Worm (Caenorhabditis elegans) whole organism, L1 larva: ENCODE data around the gene unc-129.

ENCODE experiments used
- nhr-11 ChIP-seq: fragments of 150-350 bp; optimal IDR thresholded peaks from 2 replicates; lab custom pipeline; 2014; ENCODE audit warnings: missing biosample characterization, missing genetic modification characterization
- nhr-19 ChIP-seq: fragments of 200-800 bp; sonication (Bioruptor generic); conservative IDR thresholded peaks from 2 replicates; pipeline ENCODE4 v1.3.6; 2022; ENCODE audit warnings: missing genetic modification characterization, missing compliant biosample characterization
- nhr-237 ChIP-seq: fragments of 150-350 bp; optimal IDR thresholded peaks from 2 replicates; lab custom pipeline; 2014; ENCODE audit warnings: missing biosample characterization, missing genetic modification characterization

ce11 chrIV:9037063-9037462 is 31.9 kb upstream of the unc-129 start, which contains the start of gene C53D6.7:
- TF ChIP-seq nhr-237 (tag; lab: Kevin White, UChicago) (no peak), nhr-19 (GFP tag; lab: Robert Waterston, UW) (no peak), nhr-11 (tag; lab: Kevin White, UChicago) (no peak)
